Worm (Caenorhabditis elegans) whole organism, mixed stage, embryonic: ENCODE data around the gene Y54F10BM.20.
"Not testable (repeated sequence)": the region's sequence is repeated elsewhere in the genome, so short reads cannot be mapped to it uniquely, and the experiment has no call there.

Source experiments
- M03D4.4 ChIP-seq: sonication (generic microtip); optimal IDR thresholded peaks from 2 replicates; lab custom pipeline; 2017; ENCODE audit warnings: mild to moderate bottlenecking, missing genetic modification characterization, missing compliant biosample characterization
- bed-3 ChIP-seq: fragments of 200-800 bp; sonication (Bioruptor generic); optimal IDR thresholded peaks from 3 replicates; lab custom pipeline; 2018; ENCODE audit warnings: mild to moderate bottlenecking, missing genetic modification characterization, moderate library complexity, missing compliant biosample characterization
- blmp-1 ChIP-seq: fragments of 150-350 bp; optimal IDR thresholded peaks from 2 replicates; lab custom pipeline; 2014; ENCODE audit warnings: missing biosample characterization, missing genetic modification characterization
- ceh-39 ChIP-seq: fragments of 150-350 bp; optimal IDR thresholded peaks from 2 replicates; lab custom pipeline; 2014; ENCODE audit warnings: missing biosample characterization, missing genetic modification characterization
- ceh-43 ChIP-seq: fragments of 200-800 bp; sonication (Bioruptor generic); optimal IDR thresholded peaks from 2 replicates; lab custom pipeline; 2018; ENCODE audit warnings: mild to moderate bottlenecking, missing genetic modification characterization, moderate library complexity, missing compliant biosample characterization
- cnd-1 ChIP-seq: fragments of 200-800 bp; sonication (Bioruptor generic); optimal IDR thresholded peaks from 2 replicates; lab custom pipeline; 2018; ENCODE audit warnings: mild to moderate bottlenecking, missing genetic modification characterization, missing compliant biosample characterization
- drap-1 ChIP-seq: fragments of 200-800 bp; sonication (Bioruptor generic); optimal IDR thresholded peaks from 3 replicates; lab custom pipeline; 2018; ENCODE audit warnings: mild to moderate bottlenecking, missing genetic modification characterization, missing compliant biosample characterization
- elt-1 ChIP-seq: sonication (generic microtip); optimal IDR thresholded peaks from 2 replicates; lab custom pipeline; 2017; ENCODE audit warnings: missing genetic modification characterization, mild to moderate bottlenecking, missing compliant biosample characterization, antibody characterized with exemption, moderate library complexity, borderline replicate concordance; ENCODE audit not compliant: insufficient read depth
- flh-1 ChIP-seq: fragments of 200-800 bp; sonication (Bioruptor generic); optimal IDR thresholded peaks from 2 replicates; lab custom pipeline; 2018; ENCODE audit warnings: mild to moderate bottlenecking, missing genetic modification characterization, moderate library complexity, missing compliant biosample characterization
- ham-2 ChIP-seq: fragments of 200-800 bp; sonication (Bioruptor generic); optimal IDR thresholded peaks from 2 replicates; lab custom pipeline; 2018; ENCODE audit warnings: mild to moderate bottlenecking, missing genetic modification characterization, missing compliant biosample characterization
- hlh-1 ChIP-seq: fragments of 150-350 bp; optimal IDR thresholded peaks from 2 replicates; lab custom pipeline; 2014; ENCODE audit warnings: missing biosample characterization, missing genetic modification reagents, missing genetic modification characterization
- lin-13 ChIP-seq: fragments of 150-350 bp; optimal IDR thresholded peaks from 2 replicates; lab custom pipeline; 2014; ENCODE audit warnings: missing biosample characterization, missing genetic modification characterization
- lin-32 ChIP-seq: fragments of 200-800 bp; sonication (Bioruptor generic); optimal IDR thresholded peaks from 2 replicates; lab custom pipeline; 2018; ENCODE audit warnings: mild to moderate bottlenecking, missing genetic modification characterization, missing compliant biosample characterization
- mep-1 ChIP-seq: fragments of 150-350 bp; optimal IDR thresholded peaks from 2 replicates; lab custom pipeline; 2017; ENCODE audit warnings: missing biosample characterization, missing genetic modification reagents, missing genetic modification characterization, inconsistent platforms
- mls-2 ChIP-seq: sonication (generic microtip); optimal IDR thresholded peaks from 2 replicates; lab custom pipeline; 2016; ENCODE audit warnings: mild to moderate bottlenecking, missing genetic modification characterization, moderate library complexity, missing compliant biosample characterization
- nhr-12 ChIP-seq: fragments of 150-350 bp; optimal IDR thresholded peaks from 2 replicates; lab custom pipeline; 2014; ENCODE audit warnings: missing biosample characterization, missing genetic modification characterization
- nhr-2 ChIP-seq: fragments of 150-350 bp; optimal IDR thresholded peaks from 2 replicates; lab custom pipeline; 2014; ENCODE audit warnings: missing biosample characterization, missing genetic modification characterization
- nhr-237 ChIP-seq: fragments of 150-350 bp; optimal IDR thresholded peaks from 2 replicates; lab custom pipeline; 2014; ENCODE audit warnings: missing biosample characterization, missing genetic modification characterization
- nhr-28 ChIP-seq: fragments of 150-350 bp; optimal IDR thresholded peaks from 2 replicates; lab custom pipeline; 2014; ENCODE audit warnings: missing biosample characterization, missing genetic modification characterization
- nhr-76 ChIP-seq: sonication (generic microtip); optimal IDR thresholded peaks from 2 replicates; lab custom pipeline; 2017; ENCODE audit warnings: missing biosample characterization, missing genetic modification characterization
- pha-4 ChIP-seq: fragments of 150-350 bp; optimal IDR thresholded peaks from 2 replicates; lab custom pipeline; 2018; ENCODE audit warnings: missing biosample characterization, missing genetic modification reagents, missing genetic modification characterization
- sem-2 ChIP-seq: fragments of 200-800 bp; sonication (Bioruptor generic); optimal IDR thresholded peaks from 2 replicates; lab custom pipeline; 2018; ENCODE audit warnings: mild to moderate bottlenecking, missing genetic modification characterization, missing compliant biosample characterization
- snpc-4 ChIP-seq: fragments of 150-350 bp; optimal IDR thresholded peaks from 2 replicates; lab custom pipeline; 2014; ENCODE audit warnings: missing biosample characterization, missing genetic modification characterization
- sptf-1 ChIP-seq: sonication (generic microtip); optimal IDR thresholded peaks from 2 replicates; lab custom pipeline; 2017; ENCODE audit warnings: mild to moderate bottlenecking, missing genetic modification characterization, moderate library complexity, missing compliant biosample characterization
- tbx-8 ChIP-seq: fragments of 200-800 bp; sonication (Bioruptor generic); optimal IDR thresholded peaks from 2 replicates; lab custom pipeline; 2018; ENCODE audit warnings: mild to moderate bottlenecking, missing genetic modification characterization, moderate library complexity, missing compliant biosample characterization
- unc-120 ChIP-seq: sonication (generic microtip); optimal IDR thresholded peaks from 2 replicates; lab custom pipeline; 2017; ENCODE audit warnings: missing genetic modification characterization, missing compliant biosample characterization; ENCODE audit not compliant: poor library complexity, severe bottlenecking
- unc-39 ChIP-seq: fragments of 150-350 bp; optimal IDR thresholded peaks from 2 replicates; lab custom pipeline; 2014; ENCODE audit warnings: missing biosample characterization, missing genetic modification characterization
- unc-62 ChIP-seq: fragments of 150-350 bp; optimal IDR thresholded peaks from 2 replicates; lab custom pipeline; 2014; ENCODE audit warnings: missing biosample characterization, missing genetic modification reagents, missing genetic modification characterization
- zip-8 ChIP-seq: fragments of 150-350 bp; optimal IDR thresholded peaks from 2 replicates; lab custom pipeline; 2014; ENCODE audit warnings: missing biosample characterization, missing genetic modification characterization
- ztf-11 ChIP-seq: fragments of 150-350 bp; optimal IDR thresholded peaks from 2 replicates; lab custom pipeline; 2014; ENCODE audit warnings: missing biosample characterization, missing genetic modification characterization

Gene Y54F10BM.20

DNA sequence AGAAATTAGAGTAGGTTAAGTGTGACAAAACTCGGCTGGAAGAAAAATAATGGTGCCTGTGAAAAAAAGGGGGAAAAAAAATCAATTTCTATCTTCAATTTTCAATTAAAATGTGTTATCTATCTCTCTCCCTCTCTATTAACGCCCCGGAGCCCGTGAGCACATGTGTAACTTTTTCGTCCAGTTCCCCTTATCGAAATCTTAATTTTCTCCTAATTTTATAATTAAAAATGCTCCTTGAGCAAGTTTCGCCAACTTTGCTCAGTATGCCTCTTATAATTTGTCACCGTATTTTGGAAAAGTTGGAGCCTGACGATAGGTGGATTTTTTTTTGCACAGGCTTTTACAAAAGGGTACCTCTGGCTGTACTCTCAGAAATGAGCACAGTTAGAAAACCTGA is at the start of gene Y54F10BM.20, which contains the start of gene fbxa-1:
Gene Y54F10BM.20, plus strand, starts transcription at position 231 of the 400 bp plus-strand sequence.
Gene fbxa-1, minus strand, starts transcription at position 101 of the 400 bp plus-strand sequence.
- no peak for TF ChIP-seq nhr-76 (tag; lab: Kevin White, UChicago)
- TF ChIP-seq cnd-1: no peak
- TF ChIP-seq lin-32: no peak
- TF ChIP-seq nhr-12 (tag; lab: Kevin White, UChicago): no peak
- TF ChIP-seq lin-13: no peak
- no peak for TF ChIP-seq snpc-4 (tag; lab: Kevin White, UChicago)
- TF ChIP-seq bed-3: no peak
- TF ChIP-seq ceh-43 (GFP tag; lab: Kevin White, UChicago): no peak
- TF ChIP-seq sptf-1 (tag; lab: Kevin White, UChicago): no peak

DNA sequence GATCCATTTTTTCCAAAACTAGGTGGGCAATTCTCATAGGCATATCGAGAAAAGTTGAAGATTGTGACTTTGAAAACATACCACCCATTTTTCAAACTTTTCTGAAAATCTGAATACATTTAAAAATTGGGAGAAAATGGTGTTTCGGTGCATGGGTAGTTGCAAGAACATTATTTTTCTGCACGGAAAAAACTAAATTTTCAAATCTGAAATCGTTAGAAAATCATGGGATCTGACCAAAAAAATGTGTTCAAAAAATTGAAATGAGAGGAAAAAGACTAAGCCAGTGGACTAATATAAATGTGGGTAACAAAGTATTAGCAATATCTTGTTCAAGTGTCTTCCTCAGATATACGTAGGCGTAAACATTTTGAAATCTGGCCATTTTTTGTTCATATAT is 49.2 kb upstream of the Y54F10BM.20 start, which contains the start of gene fbxa-43:
Gene fbxa-43, minus strand, starts transcription at position 101 of the 400 bp plus-strand sequence.
- no peak for TF ChIP-seq blmp-1 (tag; lab: Kevin White, UChicago)
- TF ChIP-seq mls-2 (tag; lab: Kevin White, UChicago): no peak
- no peak for TF ChIP-seq sem-2 (GFP tag; lab: Kevin White, UChicago)
- TF ChIP-seq flh-1 (GFP tag; lab: Kevin White, UChicago): no peak
- TF ChIP-seq ceh-39 (tag; lab: Kevin White, UChicago): no peak
- no peak for TF ChIP-seq zip-8 (tag; lab: Kevin White, UChicago)
- no peak for TF ChIP-seq elt-1 (tag; lab: Kevin White, UChicago)
- no peak for TF ChIP-seq nhr-12 (tag; lab: Kevin White, UChicago)
- no peak for TF ChIP-seq nhr-2 (tag; lab: Kevin White, UChicago)
- TF ChIP-seq unc-39 (tag; lab: Kevin White, UChicago): no peak
- TF ChIP-seq hlh-1: no peak
- TF ChIP-seq pha-4 (tag; lab: Kevin White, UChicago): no peak
- no peak for TF ChIP-seq sptf-1 (tag; lab: Kevin White, UChicago)
- no peak for TF ChIP-seq unc-62 (GFP tag; lab: Kevin White, UChicago)
- TF ChIP-seq M03D4.4 (tag; lab: Kevin White, UChicago): no peak
- TF ChIP-seq ztf-11 (tag; lab: Kevin White, UChicago): no peak
- TF ChIP-seq snpc-4 (tag; lab: Kevin White, UChicago): no peak
- TF ChIP-seq, all 35 proteins: peak for 0

DNA sequence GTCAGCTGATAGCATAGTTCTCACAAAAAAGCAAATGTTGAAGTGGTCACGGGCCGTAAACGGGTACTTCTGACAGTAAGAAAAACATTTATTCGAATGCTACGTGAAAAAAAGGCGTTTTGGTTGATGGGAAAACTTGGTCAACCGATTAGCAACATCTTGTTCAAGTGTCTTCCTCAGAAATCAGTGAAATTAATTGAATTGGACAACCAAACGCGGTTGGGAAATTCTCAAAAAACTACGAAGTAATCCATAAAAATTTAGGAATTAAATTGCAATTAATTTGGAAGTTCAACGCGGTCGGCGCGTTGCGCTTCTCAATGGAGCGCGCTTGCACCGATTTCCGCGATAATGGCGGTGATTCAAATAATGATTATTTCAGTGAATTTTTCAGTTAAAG is 48.7 kb upstream of the Y54F10BM.20 start:
- TF ChIP-seq ham-2 (no peak), drap-1 (GFP tag; lab: Kevin White, UChicago) (no peak), zip-8 (tag; lab: Kevin White, UChicago) (no peak), nhr-28 (tag; lab: Kevin White, UChicago) (no peak), blmp-1 (tag; lab: Kevin White, UChicago) (no peak), ceh-43 (GFP tag; lab: Kevin White, UChicago) (no peak), cnd-1 (no peak), pha-4 (tag; lab: Kevin White, UChicago) (no peak), unc-62 (GFP tag; lab: Kevin White, UChicago) (no peak), flh-1 (GFP tag; lab: Kevin White, UChicago) (no peak), M03D4.4 (tag; lab: Kevin White, UChicago) (no peak), nhr-76 (tag; lab: Kevin White, UChicago) (no peak), unc-39 (tag; lab: Kevin White, UChicago) (no peak), mep-1 (no peak), nhr-12 (tag; lab: Kevin White, UChicago) (no peak), elt-1 (tag; lab: Kevin White, UChicago) (no peak), bed-3 (no peak)

DNA sequence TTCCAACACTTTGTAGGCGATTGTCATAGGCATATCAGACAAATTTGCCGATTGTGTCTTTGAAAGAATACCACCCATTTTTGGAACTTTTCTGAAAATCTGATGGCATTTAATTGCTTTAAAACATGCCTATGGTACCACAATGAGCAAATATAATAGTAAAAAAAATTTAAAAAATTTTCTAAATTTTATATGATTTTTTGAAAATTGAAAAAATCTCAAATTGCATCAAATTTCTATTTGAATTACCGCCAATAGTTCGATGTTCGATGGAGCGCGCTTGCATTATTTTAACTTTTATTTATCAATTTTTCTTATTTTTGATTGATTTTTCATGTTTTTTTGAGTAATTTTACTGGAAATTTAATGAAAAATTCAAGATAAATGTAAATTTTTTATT is 46.7 kb upstream of the Y54F10BM.20 start, which contains the start of gene fbxa-42:
Gene fbxa-42, minus strand, starts transcription at position 101 of the 400 bp plus-strand sequence.
- not testable (repeated sequence) for TF ChIP-seq lin-13; nhr-237 (tag; lab: Kevin White, UChicago); tbx-8 (GFP tag; lab: Kevin White, UChicago)

DNA sequence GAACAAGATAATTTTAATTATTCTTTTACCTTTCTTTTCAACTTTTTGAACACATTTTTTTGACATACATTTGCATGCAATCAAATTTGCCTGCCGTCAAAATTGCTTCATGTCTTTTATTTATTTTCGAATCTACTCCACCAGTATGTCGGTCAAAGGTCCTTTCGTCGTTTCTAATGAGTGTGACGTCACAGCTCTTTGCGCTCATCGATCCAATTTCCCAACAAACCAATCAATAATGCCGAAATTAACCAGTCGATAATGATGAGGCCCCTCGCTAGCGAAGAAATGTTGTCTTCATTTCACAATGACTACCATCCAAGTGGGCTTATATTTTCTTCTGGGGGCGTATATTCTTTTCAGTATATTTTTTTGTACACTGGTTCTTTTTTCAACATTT is 45.1 kb upstream of the Y54F10BM.20 start, which contains the start of gene Y54F10BM.6:
Gene Y54F10BM.6, plus strand, starts transcription at position 301 of the 400 bp plus-strand sequence.
- no peak for TF ChIP-seq lin-32
- TF ChIP-seq flh-1 (GFP tag; lab: Kevin White, UChicago): no peak
- no peak for TF ChIP-seq pha-4 (tag; lab: Kevin White, UChicago)
- no peak for TF ChIP-seq nhr-12 (tag; lab: Kevin White, UChicago)
- TF ChIP-seq cnd-1: no peak
- TF ChIP-seq tbx-8 (GFP tag; lab: Kevin White, UChicago): no peak
- TF ChIP-seq unc-62 (GFP tag; lab: Kevin White, UChicago): no peak
- peak; percentile 49 for TF ChIP-seq ceh-39 (tag; lab: Kevin White, UChicago)
- TF ChIP-seq unc-120 (tag; lab: Kevin White, UChicago): no peak
- TF ChIP-seq bed-3: no peak
- TF ChIP-seq zip-8 (tag; lab: Kevin White, UChicago): peak; percentile 6
- TF ChIP-seq ham-2: no peak
- no peak for TF ChIP-seq hlh-1
